Fruit fly (Drosophila melanogaster) whole organism, embryonic: Measurements from ENCODE around the gene Psn.

Source experiments
- Asciz ChIP-seq: fragments of 200-800 bp; sonication (Bioruptor generic); optimal IDR thresholded peaks from 2 replicates; lab custom pipeline; 2017; ENCODE audit warnings: missing biosample characterization, mild to moderate bottlenecking, missing genetic modification characterization, missing genetic modification reagents
- CG10366 ChIP-seq: fragments of 200-800 bp; sonication (Bioruptor generic); IDR thresholded peaks from 2 replicates; pipeline ENCODE4 v1.3.6; 2022; ENCODE audit warnings: missing biosample characterization, missing genetic modification characterization
- CG10565 ChIP-seq: fragments of 200-800 bp; sonication (Bioruptor generic); optimal IDR thresholded peaks from 3 replicates; lab custom pipeline; 2016; ENCODE audit warnings: missing biosample characterization, mild to moderate bottlenecking, missing genetic modification characterization
- CG11398 ChIP-seq: fragments of 200-800 bp; sonication (Bioruptor generic); optimal IDR thresholded peaks from 2 replicates; lab custom pipeline; 2016; ENCODE audit warnings: missing biosample characterization, missing genetic modification characterization
- CG11560 ChIP-seq: fragments of 200-800 bp; sonication (Bioruptor generic); IDR thresholded peaks from 3 replicates; pipeline ENCODE4 v1.3.6; 2022; ENCODE audit warnings: missing biosample characterization, missing genetic modification characterization
- CG13123 ChIP-seq: fragments of 200-800 bp; sonication (Bioruptor generic); optimal IDR thresholded peaks from 2 replicates; lab custom pipeline; 2016; ENCODE audit warnings: missing biosample characterization, missing genetic modification characterization
- CG15269 ChIP-seq: fragments of 200-800 bp; sonication (Bioruptor generic); optimal IDR thresholded peaks from 2 replicates; lab custom pipeline; 2018; ENCODE audit warnings: missing biosample characterization, mild to moderate bottlenecking, missing genetic modification characterization, moderate library complexity
- CG16815 ChIP-seq: fragments of 200-800 bp; sonication (Bioruptor generic); optimal IDR thresholded peaks from 3 replicates; lab custom pipeline; 2017; ENCODE audit warnings: missing biosample characterization, mild to moderate bottlenecking, missing genetic modification characterization
- CG17385 ChIP-seq: fragments of 200-800 bp; sonication (Bioruptor generic); optimal IDR thresholded peaks from 3 replicates; lab custom pipeline; 2018; ENCODE audit warnings: missing biosample characterization, mild to moderate bottlenecking, missing genetic modification characterization
- CG18476 ChIP-seq: fragments of 200-800 bp; sonication (Bioruptor generic); optimal IDR thresholded peaks from 2 replicates; lab custom pipeline; 2016; ENCODE audit warnings: missing biosample characterization, mild to moderate bottlenecking, missing genetic modification characterization
- CG18764 ChIP-seq: fragments of 200-800 bp; sonication (Bioruptor generic); optimal IDR thresholded peaks from 3 replicates; lab custom pipeline; 2016; ENCODE audit warnings: missing biosample characterization, missing genetic modification characterization
- CG2712 ChIP-seq: fragments of 200-800 bp; optimal IDR thresholded peaks from 3 replicates; lab custom pipeline; 2019; ENCODE audit warnings: missing biosample characterization, mild to moderate bottlenecking, missing genetic modification characterization, moderate library complexity
- CG30020 ChIP-seq: fragments of 200-800 bp; optimal IDR thresholded peaks from 2 replicates; lab custom pipeline; 2019; ENCODE audit warnings: missing biosample characterization, mild to moderate bottlenecking, missing genetic modification characterization, moderate library complexity
- CG31441 ChIP-seq: fragments of 200-800 bp; sonication (Bioruptor generic); IDR thresholded peaks from 2 replicates; pipeline ENCODE4 v1.3.6; 2022; ENCODE audit warnings: missing biosample characterization, missing genetic modification characterization
- CG4328 ChIP-seq: fragments of 200-800 bp; sonication (Bioruptor generic); optimal IDR thresholded peaks from 3 replicates; lab custom pipeline; 2017; ENCODE audit warnings: missing biosample characterization, missing genetic modification reagents, missing genetic modification characterization
- CG5180 ChIP-seq: fragments of 200-800 bp; sonication (Bioruptor generic); optimal IDR thresholded peaks from 3 replicates; lab custom pipeline; 2017; ENCODE audit warnings: missing biosample characterization, missing genetic modification characterization, mild to moderate bottlenecking, moderate library complexity, missing genetic modification reagents
- CG6689 ChIP-seq: fragments of 200-800 bp; sonication (Bioruptor generic); IDR thresholded peaks from 2 replicates; pipeline ENCODE4 v1.3.6; 2022; ENCODE audit warnings: missing biosample characterization, missing genetic modification characterization
- CG9215 ChIP-seq: fragments of 200-800 bp; sonication (Bioruptor generic); IDR thresholded peaks from 2 replicates; pipeline ENCODE4 v1.3.6; 2022; ENCODE audit warnings: missing biosample characterization, missing genetic modification characterization
- CG9876 ChIP-seq: fragments of 200-800 bp; sonication (Bioruptor generic); optimal IDR thresholded peaks from 2 replicates; lab custom pipeline; 2016; ENCODE audit warnings: missing biosample characterization, missing genetic modification characterization
- E2f2 ChIP-seq: fragments of 200-800 bp; sonication (Bioruptor generic); IDR thresholded peaks from 2 replicates; pipeline ENCODE4 v1.3.6; 2022; ENCODE audit warnings: missing biosample characterization, missing genetic modification characterization
- HLH54F ChIP-seq: fragments of 200-800 bp; sonication (Bioruptor generic); optimal IDR thresholded peaks from 3 replicates; lab custom pipeline; 2016; ENCODE audit warnings: missing biosample characterization, missing genetic modification characterization
- MTF-1 ChIP-seq: fragments of 200-800 bp; sonication (Bioruptor generic); optimal IDR thresholded peaks from 2 replicates; lab custom pipeline; 2018; ENCODE audit warnings: missing biosample characterization, mild to moderate bottlenecking, missing genetic modification characterization, borderline replicate concordance
- Med ChIP-seq: fragments of 200-800 bp; sonication (Bioruptor generic); peaks from one replicate; lab custom pipeline; 2016; ENCODE audit warnings: missing biosample characterization, missing genetic modification characterization, mild to moderate bottlenecking, inconsistent platforms, moderate library complexity
- Nf-YB ChIP-seq: fragments of 200-800 bp; sonication (Bioruptor generic); optimal IDR thresholded peaks from 3 replicates; lab custom pipeline; 2019; ENCODE audit warnings: missing biosample characterization, mild to moderate bottlenecking, missing genetic modification characterization, moderate library complexity
- Rfx ChIP-seq: fragments of 200-800 bp; sonication (Bioruptor generic); IDR thresholded peaks from 2 replicates; pipeline ENCODE4 v1.3.6; 2022; ENCODE audit warnings: missing biosample characterization, missing genetic modification characterization
- Side ChIP-seq: fragments of 200-800 bp; sonication (Bioruptor generic); optimal IDR thresholded peaks from 2 replicates; lab custom pipeline; 2016; ENCODE audit warnings: missing biosample characterization, missing genetic modification characterization
- Ssrp ChIP-seq: fragments of 200-800 bp; sonication (Bioruptor generic); optimal IDR thresholded peaks from 2 replicates; lab custom pipeline; 2018; ENCODE audit warnings: missing biosample characterization, mild to moderate bottlenecking, missing genetic modification characterization, moderate library complexity
- bcd ChIP-seq: fragments of 200-800 bp; sonication (Bioruptor generic); optimal IDR thresholded peaks from 2 replicates; lab custom pipeline; 2017; ENCODE audit warnings: missing biosample characterization, mild to moderate bottlenecking, missing genetic modification characterization
- br ChIP-seq: fragments of >200 bp; optimal IDR thresholded peaks from 2 replicates; lab custom pipeline; 2017
- caup ChIP-seq: fragments of 200-800 bp; sonication (Bioruptor generic); optimal IDR thresholded peaks from 3 replicates; lab custom pipeline; 2017; ENCODE audit warnings: missing biosample characterization, mild to moderate bottlenecking, missing genetic modification characterization, moderate library complexity; ENCODE audit not compliant: severe bottlenecking
- crc ChIP-seq: fragments of 200-800 bp; sonication (Bioruptor generic); optimal IDR thresholded peaks from 2 replicates; lab custom pipeline; 2016; ENCODE audit warnings: missing biosample characterization, missing genetic modification characterization
- danr ChIP-seq: fragments of 200-800 bp; sonication (Bioruptor generic); IDR thresholded peaks from 2 replicates; pipeline ENCODE4 v1.3.6; 2022; ENCODE audit warnings: missing biosample characterization, missing genetic modification characterization
- dm ChIP-seq: fragments of 200-800 bp; sonication (Bioruptor generic); optimal IDR thresholded peaks from 3 replicates; lab custom pipeline; 2016; ENCODE audit warnings: missing biosample characterization, missing genetic modification characterization
- ems ChIP-seq: fragments of 200-800 bp; sonication (Bioruptor generic); optimal IDR thresholded peaks from 3 replicates; lab custom pipeline; 2016; ENCODE audit warnings: missing biosample characterization, missing genetic modification characterization
- fru ChIP-seq: fragments of >200 bp; optimal IDR thresholded peaks from 2 replicates; lab custom pipeline; 2017
- hbn ChIP-seq: fragments of 200-800 bp; sonication (Bioruptor generic); IDR thresholded peaks from 2 replicates; pipeline ENCODE4 v1.3.6; 2022; ENCODE audit warnings: missing biosample characterization, missing genetic modification characterization; ENCODE audit not compliant: partially characterized antibody
- her ChIP-seq: fragments of 200-800 bp; sonication (Bioruptor generic); optimal IDR thresholded peaks from 2 replicates; lab custom pipeline; 2016; ENCODE audit warnings: missing biosample characterization, missing genetic modification characterization
- hkb ChIP-seq, 2 experiments: fragments of 200-800 bp in 1 of 2; fragments of >200 bp in 1 of 2; sonication (Bioruptor generic) in 1 of 2; IDR thresholded peaks in 1 of 2; optimal IDR thresholded peaks in 1 of 2; 2 replicates each; pipeline versions ENCODE4 v1.3.6 to Lab custom; 2017 to 2022; ENCODE audit warnings: missing biosample characterization in 1 of 2, missing genetic modification characterization in 1 of 2
- jumu ChIP-seq: fragments of 200-800 bp; sonication (Bioruptor generic); optimal IDR thresholded peaks from 3 replicates; lab custom pipeline; 2016; ENCODE audit warnings: missing biosample characterization, missing genetic modification characterization
- luna ChIP-seq: fragments of 200-800 bp; sonication (Bioruptor generic); optimal IDR thresholded peaks from 2 replicates; lab custom pipeline; 2016; ENCODE audit warnings: missing biosample characterization, missing genetic modification characterization
- mirr ChIP-seq: fragments of 200-800 bp; sonication (Bioruptor generic); optimal IDR thresholded peaks from 3 replicates; lab custom pipeline; 2018; ENCODE audit warnings: missing biosample characterization, mild to moderate bottlenecking, missing genetic modification characterization
- sim ChIP-seq: fragments of 200-800 bp; sonication (Bioruptor generic); IDR thresholded peaks from 2 replicates; pipeline ENCODE4 v1.3.6; 2022; ENCODE audit warnings: missing biosample characterization, missing genetic modification characterization
- sna ChIP-seq: fragments of 200-800 bp; sonication (Bioruptor generic); IDR thresholded peaks from 2 replicates; pipeline ENCODE4 v1.3.6; 2022; ENCODE audit warnings: missing biosample characterization, missing genetic modification characterization; ENCODE audit not compliant: partially characterized antibody
- ssp ChIP-seq: fragments of 200-800 bp; sonication (Bioruptor generic); IDR thresholded peaks from 2 replicates; pipeline ENCODE4 v1.3.6; 2022; ENCODE audit warnings: missing biosample characterization, missing genetic modification characterization
- tll ChIP-seq, 2 experiments: fragments of 200-800 bp in 1 of 2; fragments of >200 bp in 1 of 2; sonication (Bioruptor generic) in 1 of 2; optimal IDR thresholded peaks; 2 replicates each; lab custom pipeline; 2017 to 2019; ENCODE audit warnings: missing biosample characterization in 2 of 2, missing genetic modification characterization in 2 of 2, mild to moderate bottlenecking in 1 of 2, moderate library complexity in 1 of 2
- tup ChIP-seq: fragments of 200-800 bp; sonication (Bioruptor generic); optimal IDR thresholded peaks from 2 replicates; lab custom pipeline; 2016; ENCODE audit warnings: missing biosample characterization, mild to moderate bottlenecking, missing genetic modification characterization, moderate library complexity
- usp ChIP-seq: fragments of >200 bp; optimal IDR thresholded peaks from 2 replicates; lab custom pipeline; 2017; ENCODE audit warnings: missing biosample characterization, missing genetic modification characterization
- wdn ChIP-seq: fragments of 200-800 bp; sonication (Bioruptor generic); IDR thresholded peaks from 2 replicates; pipeline ENCODE4 v1.3.6; 2022; ENCODE audit warnings: missing biosample characterization, missing genetic modification characterization
- wor ChIP-seq: fragments of 200-800 bp; sonication (Bioruptor generic); IDR thresholded peaks from 2 replicates; pipeline ENCODE4 v1.3.6; 2022; ENCODE audit warnings: missing biosample characterization, missing genetic modification characterization
- z ChIP-seq: fragments of 200-800 bp; sonication (Bioruptor generic); IDR thresholded peaks from 3 replicates; pipeline ENCODE4 v1.3.6; 2022; ENCODE audit warnings: missing biosample characterization, missing genetic modification characterization

Gene Psn

dm6 chr3L:20473021-20473799, 40.9 kb downstream of the Psn start, which contains the start of the genes CG32428 and CG5969 (continued):
- TF ChIP-seq her (GFP tag; lab: Kevin White, UChicago) (no peak), CG18476 (GFP tag; lab: Kevin White, UChicago) (no peak), HLH54F (no peak), Side (GFP tag; lab: Kevin White, UChicago) (peak; percentile 6), usp (GFP tag; lab: Kevin White, UChicago) (no peak), CG9876 (no peak), MTF-1 (GFP tag; lab: Kevin White, UChicago) (no peak), ssp (no peak; the same call in 1 of the 2 replicates), wor (GFP tag; lab: Robert Waterston, UW) (no peak), E2f2 (GFP tag; lab: Robert Waterston, UW) (peak; percentile 69), CG17385 (GFP tag; lab: Kevin White, UChicago) (peak; percentile 49), bcd (GFP tag; lab: Kevin White, UChicago) (peak; percentile 56), fru (lab: Kevin White, UChicago) (no peak), CG18764 (peak; percentile 13), tup (GFP tag; lab: Kevin White, UChicago) (no peak), CG11398 (no peak), mirr (GFP tag; lab: Kevin White, UChicago) (peak; percentile 29), ems (GFP tag; lab: Kevin White, UChicago) (no peak), danr (GFP tag; lab: Robert Waterston, UW) (no peak), dm (GFP tag; lab: Kevin White, UChicago) (peak; percentile 35), sna (GFP tag; lab: Robert Waterston, UW) (no peak), hbn (no peak), CG15269 (tag; lab: Kevin White, UChicago) (peak; percentile 70), caup (GFP tag; lab: Kevin White, UChicago) (peak; percentile 65), sim (GFP tag; lab: Robert Waterston, UW) (no peak), CG10366 (GFP tag; lab: Robert Waterston, UW) (peak; percentile 61), CG11560 (no peak), Rfx (GFP tag; lab: Robert Waterston, UW) (peak; percentile 81), crc (GFP tag; lab: Kevin White, UChicago) (no peak), z (no peak), CG30020 (tag; lab: Kevin White, UChicago) (peak; percentile 65), CG2712 (tag; lab: Kevin White, UChicago) (peak; percentile 69), tll (GFP tag; optimal IDR thresholded peaks at IDR 0.05; lab: Kevin White, UChicago) (no peak), CG9215 (GFP tag; lab: Robert Waterston, UW) (no peak; the same call in 1 of the 2 replicates), Asciz (GFP tag; lab: Kevin White, UChicago) (no peak), CG16815 (GFP tag; lab: Kevin White, UChicago) (peak; percentile 23), Ssrp (tag; lab: Kevin White, UChicago) (peak; percentile 28), wdn (0 out of 2 replicates have a peak, but pooled peaks have one; percentile 43), Nf-YB (peak; percentile 58), CG13123 (GFP tag; lab: Kevin White, UChicago) (no peak), CG4328 (no peak), luna (no peak), Med (GFP tag; lab: Kevin White, UChicago) (peak; percentile 82), hkb (optimal IDR thresholded peaks at IDR 0.05; lab: Kevin White, UChicago) (no peak), hkb (GFP tag; IDR thresholded peaks at IDR 0.05; lab: Robert Waterston, UW) (peak; percentile 71), CG10565 (GFP tag; lab: Kevin White, UChicago) (no peak), jumu (GFP tag; lab: Kevin White, UChicago) (no peak), br (no peak), CG31441 (no peak; the same call in 1 of the 2 replicates), CG6689 (GFP tag; lab: Robert Waterston, UW) (no peak; the same call in 1 of the 2 replicates), CG5180 (no peak)
